Worm (Caenorhabditis elegans): ENCODE data around the gene B0563.1.

ce11 chrX:9162864-9163263, 8.5 kb upstream of the B0563.1 start, which contains the start of gene tsp-11:
- no peak for TF ChIP-seq nhr-25 (tag; optimal IDR thresholded peaks at IDR 0.05)
- no peak for TF ChIP-seq tbx-2 (tag; optimal IDR thresholded peaks at IDR 0.05)
- TF ChIP-seq nhr-11 (tag; optimal IDR thresholded peaks at IDR 0.05): no peak
- no peak for TF ChIP-seq fos-1 (tag; optimal IDR thresholded peaks at IDR 0.05)
- TF ChIP-seq ama-1 (optimal IDR thresholded peaks at IDR 0.05): no peak
- no peak for TF ChIP-seq unc-62 (GFP tag; optimal IDR thresholded peaks at IDR 0.05)
